Worm (Caenorhabditis elegans): Measurements from ENCODE around the gene metl-18.

ce11 chrIII:3470973-3471372 is 45.4 kb downstream of the metl-18 start:
- no peak for TF ChIP-seq ceh-16 (tag; optimal IDR thresholded peaks at IDR 0.05)
- no peak for TF ChIP-seq unc-62 (GFP tag; optimal IDR thresholded peaks at IDR 0.05)
- no peak for TF ChIP-seq ztf-11 (tag; optimal IDR thresholded peaks at IDR 0.05)
- no peak for TF ChIP-seq nhr-11 (tag; optimal IDR thresholded peaks at IDR 0.05)
- TF ChIP-seq lin-39 (tag; optimal IDR thresholded peaks at IDR 0.05): no peak
- TF ChIP-seq nhr-77 (tag; optimal IDR thresholded peaks at IDR 0.05): no peak
- no peak for TF ChIP-seq nhr-28 (tag; optimal IDR thresholded peaks at IDR 0.05)

All from whole organism, L3 larva.